Fruit fly (Drosophila melanogaster) whole organism, embryonic: ENCODE measurements around the gene CG44044.

Experiments
- CG10209 ChIP-seq: fragments of 200-800 bp; sonication (Bioruptor generic); optimal IDR thresholded peaks from 3 replicates; lab custom pipeline; 2017; ENCODE audit warnings: missing biosample characterization, mild to moderate bottlenecking, missing genetic modification characterization, missing genetic modification reagents
- CG10543 ChIP-seq: fragments of 200-800 bp; sonication (Bioruptor generic); optimal IDR thresholded peaks from 3 replicates; lab custom pipeline; 2017; ENCODE audit warnings: missing biosample characterization, mild to moderate bottlenecking, missing genetic modification characterization, moderate library complexity
- CG10959 ChIP-seq: fragments of 200-800 bp; sonication (Bioruptor generic); IDR thresholded peaks from 2 replicates; pipeline ENCODE4 v1.3.6; 2022; ENCODE audit warnings: missing biosample characterization, missing genetic modification characterization
- CG12071 ChIP-seq: fragments of 200-800 bp; sonication (Bioruptor generic); optimal IDR thresholded peaks from 3 replicates; lab custom pipeline; 2018; ENCODE audit warnings: missing biosample characterization, mild to moderate bottlenecking, missing genetic modification characterization
- CG14014 ChIP-seq: fragments of 200-800 bp; sonication (Bioruptor generic); IDR thresholded peaks from 2 replicates; pipeline ENCODE4 v1.3.6; 2022; ENCODE audit warnings: missing biosample characterization, missing genetic modification characterization
- CG14441 ChIP-seq: fragments of 200-800 bp; sonication (Bioruptor generic); IDR thresholded peaks from 2 replicates; pipeline ENCODE4 v1.3.6; 2022; ENCODE audit warnings: missing biosample characterization, missing genetic modification characterization
- CG1603 ChIP-seq: fragments of 200-800 bp; sonication (Bioruptor generic); optimal IDR thresholded peaks from 2 replicates; lab custom pipeline; 2019; ENCODE audit warnings: missing biosample characterization, mild to moderate bottlenecking, missing genetic modification characterization, moderate library complexity
- CG18011 ChIP-seq: fragments of 200-800 bp; sonication (Bioruptor generic); optimal IDR thresholded peaks from 2 replicates; lab custom pipeline; 2017; ENCODE audit warnings: missing biosample characterization, missing genetic modification characterization, mild to moderate bottlenecking, moderate library complexity, missing genotype
- CG1832 ChIP-seq: fragments of 200-800 bp; sonication (Bioruptor generic); optimal IDR thresholded peaks from 2 replicates; lab custom pipeline; 2017; ENCODE audit warnings: missing biosample characterization, mild to moderate bottlenecking, missing genetic modification characterization, inconsistent platforms
- CG2120 ChIP-seq: fragments of 200-800 bp; sonication (Bioruptor generic); optimal IDR thresholded peaks from 3 replicates; lab custom pipeline; 2016; ENCODE audit warnings: missing biosample characterization, missing genetic modification characterization
- CG2678 ChIP-seq: fragments of 200-800 bp; sonication (Bioruptor generic); optimal IDR thresholded peaks from 3 replicates; lab custom pipeline; 2019; ENCODE audit warnings: missing biosample characterization, mild to moderate bottlenecking, missing genetic modification characterization, moderate library complexity
- CG3065 ChIP-seq: fragments of 200-800 bp; sonication (Bioruptor generic); optimal IDR thresholded peaks from 2 replicates; lab custom pipeline; 2016; ENCODE audit warnings: missing biosample characterization, missing genetic modification characterization
- CG32772 ChIP-seq: fragments of 200-800 bp; sonication (Bioruptor generic); IDR thresholded peaks from 2 replicates; pipeline ENCODE4 v1.3.6; 2022; ENCODE audit warnings: missing biosample characterization, missing genetic modification characterization
- CG4328 ChIP-seq: fragments of 200-800 bp; sonication (Bioruptor generic); optimal IDR thresholded peaks from 3 replicates; lab custom pipeline; 2017; ENCODE audit warnings: missing biosample characterization, missing genetic modification reagents, missing genetic modification characterization
- CG5953 ChIP-seq: fragments of 200-800 bp; sonication (Bioruptor generic); IDR thresholded peaks from 2 replicates; pipeline ENCODE4 v1.3.6; 2022; ENCODE audit warnings: missing biosample characterization, missing genetic modification characterization
- CG6813 ChIP-seq: fragments of 200-800 bp; sonication (Bioruptor generic); optimal IDR thresholded peaks from 2 replicates; lab custom pipeline; 2017; ENCODE audit warnings: missing biosample characterization, missing genetic modification characterization, mild to moderate bottlenecking, moderate library complexity, missing genetic modification reagents
- CG7357 ChIP-seq: fragments of 200-800 bp; sonication (Bioruptor generic); IDR thresholded peaks from 3 replicates; pipeline ENCODE4 v1.3.6; 2022; ENCODE audit warnings: missing biosample characterization, missing genetic modification characterization
- CG8765 ChIP-seq: fragments of 200-800 bp; sonication (Bioruptor generic); IDR thresholded peaks from 2 replicates; pipeline ENCODE4 v1.3.6; 2022; ENCODE audit warnings: missing biosample characterization, missing genetic modification characterization
- CG9932 ChIP-seq: fragments of 200-800 bp; sonication (Bioruptor generic); IDR thresholded peaks from 2 replicates; pipeline ENCODE4 v1.3.6; 2022; ENCODE audit warnings: missing biosample characterization, missing genetic modification characterization
- Dip2 ChIP-seq: fragments of 200-800 bp; sonication (Bioruptor generic); IDR thresholded peaks from 2 replicates; pipeline ENCODE4 v1.3.6; 2022; ENCODE audit warnings: missing biosample characterization, missing genetic modification characterization
- Dp ChIP-seq: fragments of 200-800 bp; sonication (Bioruptor generic); optimal IDR thresholded peaks from 2 replicates; lab custom pipeline; 2018; ENCODE audit warnings: missing biosample characterization, mild to moderate bottlenecking, missing genetic modification characterization, moderate library complexity
- Fer2 ChIP-seq: fragments of 200-800 bp; sonication (Bioruptor generic); optimal IDR thresholded peaks from 2 replicates; lab custom pipeline; 2018; ENCODE audit warnings: missing biosample characterization, mild to moderate bottlenecking, missing genetic modification characterization, moderate library complexity
- H15 ChIP-seq: fragments of 200-800 bp; sonication (Bioruptor generic); IDR thresholded peaks from 3 replicates; pipeline ENCODE4 v1.3.6; 2022; ENCODE audit warnings: missing biosample characterization, missing genetic modification characterization
- HHEX ChIP-seq: fragments of 200-800 bp; sonication (Bioruptor generic); optimal IDR thresholded peaks from 3 replicates; lab custom pipeline; 2017; ENCODE audit warnings: missing biosample characterization, mild to moderate bottlenecking, missing genetic modification characterization, missing genetic modification reagents
- Hand ChIP-seq: fragments of 200-800 bp; sonication (Bioruptor generic); optimal IDR thresholded peaks from 2 replicates; lab custom pipeline; 2017; ENCODE audit warnings: mild to moderate bottlenecking, missing biosample characterization, missing genetic modification reagents, missing genetic modification characterization
- HmgD ChIP-seq: fragments of 200-800 bp; sonication (Bioruptor generic); optimal IDR thresholded peaks from 3 replicates; lab custom pipeline; 2016; ENCODE audit warnings: missing biosample characterization, missing genetic modification characterization
- Hmx ChIP-seq: fragments of 200-800 bp; sonication (Bioruptor generic); optimal IDR thresholded peaks from 2 replicates; lab custom pipeline; 2016; ENCODE audit warnings: missing biosample characterization, missing genetic modification characterization
- Hsf ChIP-seq: fragments of 200-800 bp; sonication (Bioruptor generic); optimal IDR thresholded peaks from 3 replicates; lab custom pipeline; 2016; ENCODE audit warnings: missing biosample characterization, missing genetic modification characterization
- Jarid2 ChIP-seq: fragments of 200-800 bp; sonication (Bioruptor generic); optimal IDR thresholded peaks from 3 replicates; lab custom pipeline; 2017; ENCODE audit warnings: mild to moderate bottlenecking, missing biosample characterization, missing genetic modification reagents, missing genetic modification characterization
- Med ChIP-seq: fragments of 200-800 bp; sonication (Bioruptor generic); peaks from one replicate; lab custom pipeline; 2016; ENCODE audit warnings: missing biosample characterization, missing genetic modification characterization, mild to moderate bottlenecking, inconsistent platforms, moderate library complexity
- NC2β ChIP-seq: fragments of 200-800 bp; sonication (Bioruptor generic); optimal IDR thresholded peaks from 2 replicates; lab custom pipeline; 2016; ENCODE audit warnings: missing biosample characterization, missing genetic modification characterization
- NFAT ChIP-seq: fragments of 200-800 bp; sonication (Bioruptor generic); IDR thresholded peaks from 2 replicates; pipeline ENCODE4 v1.3.6; 2022; ENCODE audit warnings: missing biosample characterization, missing genetic modification characterization
- Side ChIP-seq: fragments of 200-800 bp; sonication (Bioruptor generic); optimal IDR thresholded peaks from 2 replicates; lab custom pipeline; 2016; ENCODE audit warnings: missing biosample characterization, missing genetic modification characterization
- Six4 ChIP-seq: fragments of 200-800 bp; sonication (Bioruptor generic); optimal IDR thresholded peaks from 2 replicates; lab custom pipeline; 2016; ENCODE audit warnings: missing biosample characterization, missing genetic modification characterization
- Spps ChIP-seq: fragments of 200-800 bp; sonication (Bioruptor generic); optimal IDR thresholded peaks from 2 replicates; lab custom pipeline; 2018; ENCODE audit warnings: missing biosample characterization, mild to moderate bottlenecking, missing genetic modification characterization
- Xrp1 ChIP-seq: fragments of 200-800 bp; sonication (Bioruptor generic); IDR thresholded peaks from 2 replicates; pipeline ENCODE4 v1.3.6; 2022; ENCODE audit warnings: missing biosample characterization, missing genetic modification characterization
- cato ChIP-seq: fragments of 200-800 bp; sonication (Bioruptor generic); optimal IDR thresholded peaks from 2 replicates; lab custom pipeline; 2016; ENCODE audit warnings: missing biosample characterization, missing genetic modification characterization, borderline replicate concordance
- cg ChIP-seq: fragments of 200-800 bp; sonication (Bioruptor generic); optimal IDR thresholded peaks from 3 replicates; lab custom pipeline; 2019; ENCODE audit warnings: missing biosample characterization, mild to moderate bottlenecking, missing genetic modification characterization, moderate library complexity
- cwo ChIP-seq: fragments of 200-800 bp; sonication (Bioruptor generic); optimal IDR thresholded peaks from 3 replicates; lab custom pipeline; 2017; ENCODE audit warnings: missing biosample characterization, missing genetic modification characterization, mild to moderate bottlenecking, moderate library complexity, missing genetic modification reagents
- hkb ChIP-seq, 2 experiments: fragments of 200-800 bp in 1 of 2; fragments of >200 bp in 1 of 2; sonication (Bioruptor generic) in 1 of 2; IDR thresholded peaks in 1 of 2; optimal IDR thresholded peaks in 1 of 2; 2 replicates each; pipeline versions ENCODE4 v1.3.6 to Lab custom; 2017 to 2022; ENCODE audit warnings: missing biosample characterization in 1 of 2, missing genetic modification characterization in 1 of 2
- jing ChIP-seq: fragments of 200-800 bp; sonication (Bioruptor generic); optimal IDR thresholded peaks from 2 replicates; lab custom pipeline; 2018; ENCODE audit warnings: missing biosample characterization, mild to moderate bottlenecking, missing genetic modification characterization
- mam ChIP-seq: fragments of 200-800 bp; sonication (Bioruptor generic); optimal IDR thresholded peaks from 3 replicates; lab custom pipeline; 2016; ENCODE audit warnings: missing biosample characterization, missing genetic modification characterization
- nom ChIP-seq: fragments of 200-800 bp; sonication (Bioruptor generic); optimal IDR thresholded peaks from 2 replicates; lab custom pipeline; 2017; ENCODE audit warnings: missing biosample characterization, missing genetic modification characterization, mild to moderate bottlenecking, moderate library complexity, missing genetic modification reagents
- pan ChIP-seq, 4 experiments: fragments of >200 bp in 3 of 4; fragments of 200-800 bp in 1 of 4; sonication (Bioruptor generic) in 1 of 4; optimal IDR thresholded peaks in 3 of 4; IDR thresholded peaks in 1 of 4; 2 replicates each; pipeline versions ENCODE4 v1.3.6 to Lab custom; 2017 to 2022; ENCODE audit warnings: missing biosample characterization in 2 of 4, missing genetic modification characterization in 2 of 4, mixed read lengths in 1 of 4
- shn ChIP-seq: fragments of 200-800 bp; sonication (Bioruptor generic); optimal IDR thresholded peaks from 3 replicates; lab custom pipeline; 2016; ENCODE audit warnings: missing biosample characterization, missing genetic modification characterization
- sr ChIP-seq: fragments of 200-800 bp; sonication (Bioruptor generic); IDR thresholded peaks from 3 replicates; pipeline ENCODE4 v1.3.6; 2022; ENCODE audit warnings: missing biosample characterization, missing genetic modification characterization
- tll ChIP-seq, 2 experiments: fragments of 200-800 bp in 1 of 2; fragments of >200 bp in 1 of 2; sonication (Bioruptor generic) in 1 of 2; optimal IDR thresholded peaks; 2 replicates each; lab custom pipeline; 2017 to 2019; ENCODE audit warnings: missing biosample characterization in 2 of 2, missing genetic modification characterization in 2 of 2, mild to moderate bottlenecking in 1 of 2, moderate library complexity in 1 of 2
- unpg ChIP-seq: fragments of 200-800 bp; sonication (Bioruptor generic); optimal IDR thresholded peaks from 3 replicates; lab custom pipeline; 2018; ENCODE audit warnings: missing biosample characterization, mild to moderate bottlenecking, missing genetic modification characterization, moderate library complexity
- wor ChIP-seq: fragments of 200-800 bp; sonication (Bioruptor generic); IDR thresholded peaks from 2 replicates; pipeline ENCODE4 v1.3.6; 2022; ENCODE audit warnings: missing biosample characterization, missing genetic modification characterization

CG44044 gene

DNA sequence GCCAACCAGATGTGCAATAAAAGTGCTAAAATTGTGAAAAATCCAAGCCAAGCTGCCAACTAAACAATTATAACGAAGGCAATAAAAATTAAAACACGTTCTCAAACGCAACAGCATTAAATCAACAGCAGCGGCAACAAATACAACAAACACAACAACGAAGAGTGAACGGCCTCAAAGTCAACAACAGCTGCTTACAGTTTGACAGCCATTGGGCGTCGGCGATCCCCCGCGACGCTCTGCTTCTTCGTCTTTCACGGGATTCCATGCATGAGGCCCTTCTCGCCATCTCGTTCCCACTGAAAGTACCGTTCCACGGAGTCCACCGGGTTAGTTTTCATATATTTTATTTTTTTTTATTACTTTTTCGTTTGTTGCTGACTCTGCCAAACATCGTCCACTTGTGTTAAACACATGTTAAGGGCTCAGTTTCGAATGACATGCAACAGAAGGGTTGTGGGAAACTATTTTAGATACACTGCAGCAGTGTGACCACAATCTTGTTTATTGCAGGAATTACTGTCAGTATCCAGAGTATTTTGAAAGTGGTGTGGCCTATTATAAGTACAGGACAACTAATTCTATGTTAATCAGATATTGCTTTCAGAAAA, 39.5 kb upstream of the CG44044 start (continued):
- TF ChIP-seq CG18011 (no peak), cg (no peak), Fer2 (tag; lab: Kevin White, UChicago) (no peak), Xrp1 (peak; percentile 24), CG6813 (no peak), Dip2 (GFP tag; lab: Robert Waterston, UW) (no peak), Side (GFP tag; lab: Kevin White, UChicago) (no peak), CG9932 (GFP tag; lab: Robert Waterston, UW) (no peak), CG3065 (GFP tag; lab: Kevin White, UChicago) (no peak), CG12071 (no peak), unpg (GFP tag; lab: Kevin White, UChicago) (no peak), Hand (GFP tag; lab: Kevin White, UChicago) (no peak), CG7357 (0 out of 3 replicates have a peak, but pooled peaks have one; percentile 32), CG5953 (GFP tag; lab: Robert Waterston, UW) (no peak), wor (no peak), Dp (GFP tag; lab: Kevin White, UChicago) (no peak), HHEX (GFP tag; lab: Kevin White, UChicago) (no peak), Six4 (GFP tag; lab: Kevin White, UChicago) (no peak), CG10959 (GFP tag; lab: Robert Waterston, UW) (no peak), Jarid2 (GFP tag; lab: Kevin White, UChicago) (no peak), H15 (GFP tag; lab: Robert Waterston, UW) (no peak), shn (GFP tag; lab: Kevin White, UChicago) (no peak), Hmx (GFP tag; lab: Kevin White, UChicago) (no peak), jing (GFP tag; lab: Kevin White, UChicago) (no peak), tll (GFP tag; optimal IDR thresholded peaks at IDR 0.05; lab: Kevin White, UChicago) (peak in 1 of 2 experiments; percentile 37), hkb (optimal IDR thresholded peaks at IDR 0.05; lab: Kevin White, UChicago) (no peak), hkb (GFP tag; IDR thresholded peaks at IDR 0.05; lab: Robert Waterston, UW) (no peak), HmgD (GFP tag; lab: Kevin White, UChicago) (no peak), CG14441 (0 out of 2 replicates have a peak, but pooled peaks have one; percentile 33), Spps (tag; lab: Kevin White, UChicago) (no peak), sr (GFP tag; lab: Robert Waterston, UW) (peak; percentile 28; the same call in 1 of the 3 replicates), CG2678 (peak; percentile 2), Med (GFP tag; lab: Kevin White, UChicago) (peak; percentile 72), cwo (no peak), CG10543 (GFP tag; lab: Kevin White, UChicago) (no peak), CG10209 (GFP tag; lab: Kevin White, UChicago) (peak; percentile 29), cato (no peak), pan (optimal IDR thresholded peaks at IDR 0.05; lab: Kevin White, UChicago) (no peak), pan (GFP tag; optimal IDR thresholded peaks at IDR 0.05 in 1 of 2, IDR thresholded peaks at IDR 0.05 in 1 of 2) (no peak), CG8765 (no peak), CG32772 (GFP tag; lab: Robert Waterston, UW) (peak; percentile 28; the same call in 1 of the 2 replicates), CG1832 (GFP tag; lab: Kevin White, UChicago) (no peak), Hsf (no peak), nom (peak; percentile 4), CG4328 (GFP tag; lab: Kevin White, UChicago) (no peak), CG14014 (no peak), CG2120 (no peak), NFAT (GFP tag; lab: Robert Waterston, UW) (no peak), mam (no peak), NC2β (GFP tag; lab: Kevin White, UChicago) (no peak), CG1603 (peak; percentile 6)
